Fruit fly (Drosophila melanogaster): Measurements from ENCODE around the gene drd.

DNA sequence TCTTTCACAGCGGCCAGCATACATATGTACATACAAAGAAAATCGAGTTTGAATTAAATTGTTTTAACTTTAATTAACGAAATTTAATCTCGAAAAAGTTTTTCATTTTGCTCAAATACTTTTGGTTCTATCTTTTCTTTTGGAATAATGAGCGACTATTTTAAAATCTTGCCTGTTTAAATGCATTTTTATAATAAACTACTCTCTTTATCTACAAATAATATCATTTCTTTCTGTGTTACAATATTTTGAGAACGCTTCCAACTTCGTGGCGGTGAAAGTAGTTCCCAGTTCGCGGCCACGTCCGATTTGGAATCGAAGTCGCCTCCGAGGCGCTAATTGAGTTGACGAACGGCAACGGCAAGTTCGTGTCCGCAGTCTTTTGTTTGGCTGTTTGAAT is 24.7 kb downstream of the drd start:
- no peak for TF ChIP-seq Eip75B (GFP tag; optimal IDR thresholded peaks at IDR 0.05)
- no peak for TF ChIP-seq Hr38 (GFP tag; optimal IDR thresholded peaks at IDR 0.05)
- no peak for TF ChIP-seq vri (GFP tag; optimal IDR thresholded peaks at IDR 0.05)
- no peak for TF ChIP-seq ss (GFP tag; optimal IDR thresholded peaks at IDR 0.05)
- TF ChIP-seq OdsH (GFP tag; optimal IDR thresholded peaks at IDR 0.05) = no peak
- no peak for TF ChIP-seq CG7368 (GFP tag; optimal IDR thresholded peaks at IDR 0.05)
- peak; percentile 25 for TF ChIP-seq esn (GFP tag; optimal IDR thresholded peaks at IDR 0.05)
- TF ChIP-seq fd59A (GFP tag; optimal IDR thresholded peaks at IDR 0.05) = no peak
- TF ChIP-seq Lpt (GFP tag; optimal IDR thresholded peaks at IDR 0.05) = no peak
- TF ChIP-seq Sox14 (GFP tag; optimal IDR thresholded peaks at IDR 0.05) = no peak
